Fruit fly (Drosophila melanogaster): ENCODE results near the gene scf.

scf gene

DNA sequence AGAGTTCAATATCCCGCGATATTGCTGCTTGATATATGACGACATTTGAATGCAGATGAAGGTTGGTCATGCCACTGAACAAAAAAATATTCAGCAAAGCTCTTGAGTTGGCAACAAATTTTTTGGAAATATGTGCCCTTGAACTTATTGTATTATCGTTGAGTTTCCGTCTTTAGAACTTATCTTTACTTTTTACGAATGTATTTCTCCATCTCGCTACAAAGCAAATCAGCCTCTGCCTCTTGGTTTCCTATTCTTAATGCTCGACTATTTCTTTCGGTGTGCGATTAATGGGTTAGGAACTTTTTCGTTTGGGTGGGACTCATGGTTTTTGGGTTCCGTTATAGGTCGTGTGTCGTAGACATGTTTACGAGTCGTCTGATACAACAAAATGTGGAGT is 24.7 kb downstream of the scf start (continued):
- TF ChIP-seq wdn (GFP tag; IDR thresholded peaks at IDR 0.05) (no peak), CG10431 (GFP tag; optimal IDR thresholded peaks at IDR 0.05) (peak; percentile 55), CG18476 (GFP tag; optimal IDR thresholded peaks at IDR 0.05) (no peak), row (GFP tag; IDR thresholded peaks at IDR 0.05) (peak; percentile 80), CG13287 (GFP tag; IDR thresholded peaks at IDR 0.05; ENCODE audit: partially characterized antibody) (no peak), CG6654 (GFP tag; optimal IDR thresholded peaks at IDR 0.05) (peak; percentile 37), CG11398 (GFP tag; optimal IDR thresholded peaks at IDR 0.05) (peak; percentile 43), croc (GFP tag; conservative IDR thresholded peaks at IDR 0.05) (peak; percentile 71), CG2199 (GFP tag; IDR thresholded peaks at IDR 0.05) (0 out of 3 replicates have a peak, but pooled peaks have one; percentile 53), sisA (GFP tag; IDR thresholded peaks at IDR 0.05) (peak; percentile 74), CG18011 (GFP tag; optimal IDR thresholded peaks at IDR 0.05) (peak; percentile 24), Dp (GFP tag; optimal IDR thresholded peaks at IDR 0.05) (no peak), run (tag; optimal IDR thresholded peaks at IDR 0.05) (no peak), CG10959 (GFP tag; IDR thresholded peaks at IDR 0.05) (peak; percentile 44; the same call in 1 of the 2 replicates), Hey (tag; optimal IDR thresholded peaks at IDR 0.05) (no peak), dysf (GFP tag; IDR thresholded peaks at IDR 0.05) (peak; percentile 51; the same call in 2 of the 3 replicates), CG4282 (GFP tag; optimal IDR thresholded peaks at IDR 0.05) (no peak), kni (GFP tag; optimal IDR thresholded peaks at IDR 0.05) (peak; percentile 86), Atf3 (GFP tag; optimal IDR thresholded peaks at IDR 0.05) (peak; percentile 77), CG16815 (GFP tag; optimal IDR thresholded peaks at IDR 0.05) (peak; percentile 52), CG34422 (GFP tag; IDR thresholded peaks at IDR 0.05) (peak; percentile 23; the same call in 1 of the 3 replicates), CG10321 (GFP tag; IDR thresholded peaks at IDR 0.05) (no peak), esg (GFP tag; conservative IDR thresholded peaks at IDR 0.05) (peak; percentile 62), HLH3B (GFP tag; IDR thresholded peaks at IDR 0.05) (peak; percentile 60), Spps (tag; optimal IDR thresholded peaks at IDR 0.05) (peak; percentile 80), pros (GFP tag; optimal IDR thresholded peaks at IDR 0.05) (peak; percentile 11), az2 (GFP tag; optimal IDR thresholded peaks at IDR 0.05) (peak; percentile 76), Side (GFP tag; optimal IDR thresholded peaks at IDR 0.05) (peak; percentile 66), her (GFP tag; optimal IDR thresholded peaks at IDR 0.05) (peak; percentile 59), CoRest (tag; optimal IDR thresholded peaks at IDR 0.05) (peak; percentile 78), Jarid2 (GFP tag; optimal IDR thresholded peaks at IDR 0.05) (peak; percentile 9), Awh (GFP tag; IDR thresholded peaks at IDR 0.05) (no peak), Asciz (GFP tag; optimal IDR thresholded peaks at IDR 0.05) (peak; percentile 17), CG17359 (tag; optimal IDR thresholded peaks at IDR 0.05) (peak; percentile 64), CG9727 (GFP tag; optimal IDR thresholded peaks at IDR 0.05) (peak; percentile 34), CG7987 (GFP tag; optimal IDR thresholded peaks at IDR 0.05) (no peak), repo (GFP tag; optimal IDR thresholded peaks at IDR 0.05) (no peak), CG6175 (GFP tag; IDR thresholded peaks at IDR 0.05) (no peak), h (optimal IDR thresholded peaks at IDR 0.05) (no peak), B-H2 (GFP tag; optimal IDR thresholded peaks at IDR 0.05) (no peak), ap (GFP tag; IDR thresholded peaks at IDR 0.05) (0 out of 2 replicates have a peak, but pooled peaks have one; percentile 43), CG11093 (GFP tag; IDR thresholded peaks at IDR 0.05) (0 out of 3 replicates have a peak, but pooled peaks have one; percentile 40), CG3065 (GFP tag; optimal IDR thresholded peaks at IDR 0.05) (peak; percentile 27), sens-2 (GFP tag; IDR thresholded peaks at IDR 0.05) (peak; percentile 72), BtbVII (GFP tag; optimal IDR thresholded peaks at IDR 0.05) (peak; percentile 44), Pdp1 (GFP tag; optimal IDR thresholded peaks at IDR 0.05) (peak; percentile 49 to 66), sqz (GFP tag; optimal IDR thresholded peaks at IDR 0.05) (peak; percentile 51), org-1 (GFP tag; optimal IDR thresholded peaks at IDR 0.05) (peak; percentile 37), Trl (optimal IDR thresholded peaks at IDR 0.05) (no peak), Trl (GFP tag; optimal IDR thresholded peaks at IDR 0.05) (peak; percentile 57), CG10147 (GFP tag; optimal IDR thresholded peaks at IDR 0.05) (peak; percentile 44), tap (tag; optimal IDR thresholded peaks at IDR 0.05) (peak; percentile 67)
